Worm (Caenorhabditis elegans) whole organism, L3 larva: ENCODE measurements around the gene msp-57.
"Not testable (repeated sequence)": the region's sequence is repeated elsewhere in the genome, so short reads cannot be mapped to it uniquely, and the experiment has no call there.

Experiments used
- ama-1 ChIP-seq: fragments of 150-350 bp; optimal IDR thresholded peaks from 2 replicates; lab custom pipeline; 2018
- ceh-82 ChIP-seq: fragments of 150-350 bp; optimal IDR thresholded peaks from 2 replicates; lab custom pipeline; 2014; ENCODE audit warnings: missing biosample characterization, missing genetic modification characterization
- ceh-9 ChIP-seq: sonication (generic microtip); optimal IDR thresholded peaks from 2 replicates; lab custom pipeline; 2018; ENCODE audit warnings: missing biosample characterization, missing genetic modification characterization
- egl-5 ChIP-seq: fragments of 150-350 bp; optimal IDR thresholded peaks from 2 replicates; lab custom pipeline; 2017; ENCODE audit warnings: missing biosample characterization, missing genetic modification reagents, missing genetic modification characterization, inconsistent platforms
- elt-1 ChIP-seq: fragments of 150-350 bp; optimal IDR thresholded peaks from 2 replicates; lab custom pipeline; 2014; ENCODE audit warnings: missing biosample characterization, missing genetic modification characterization
- fos-1 ChIP-seq: fragments of 150-350 bp; optimal IDR thresholded peaks from 2 replicates; lab custom pipeline; 2014; ENCODE audit warnings: missing biosample characterization, missing genetic modification characterization
- nhr-237 ChIP-seq: fragments of 150-350 bp; optimal IDR thresholded peaks from 2 replicates; lab custom pipeline; 2014; ENCODE audit warnings: missing biosample characterization, missing genetic modification characterization
- nhr-76 ChIP-seq: fragments of 150-350 bp; sonication (generic microtip); optimal IDR thresholded peaks from 5 replicates; lab custom pipeline; 2014; ENCODE audit warnings: missing biosample characterization, missing genetic modification characterization
- nhr-77 ChIP-seq: fragments of 150-350 bp; optimal IDR thresholded peaks from 2 replicates; lab custom pipeline; 2014; ENCODE audit warnings: missing biosample characterization, missing genetic modification characterization
- skn-1 ChIP-seq: fragments of 150-350 bp; optimal IDR thresholded peaks from 2 replicates; lab custom pipeline; 2014; ENCODE audit warnings: missing biosample characterization, missing genetic modification characterization
- unc-39 ChIP-seq: sonication (generic microtip); optimal IDR thresholded peaks from 4 replicates; lab custom pipeline; 2017; ENCODE audit warnings: missing biosample characterization, missing genetic modification characterization
- unc-62 ChIP-seq: fragments of 150-350 bp; sonication (generic microtip); optimal IDR thresholded peaks from 4 replicates; lab custom pipeline; 2014; ENCODE audit warnings: missing biosample characterization, missing genetic modification reagents, missing genetic modification characterization
- ztf-11 ChIP-seq: fragments of 150-350 bp; optimal IDR thresholded peaks from 2 replicates; lab custom pipeline; 2014; ENCODE audit warnings: missing biosample characterization, missing genetic modification characterization

DNA sequence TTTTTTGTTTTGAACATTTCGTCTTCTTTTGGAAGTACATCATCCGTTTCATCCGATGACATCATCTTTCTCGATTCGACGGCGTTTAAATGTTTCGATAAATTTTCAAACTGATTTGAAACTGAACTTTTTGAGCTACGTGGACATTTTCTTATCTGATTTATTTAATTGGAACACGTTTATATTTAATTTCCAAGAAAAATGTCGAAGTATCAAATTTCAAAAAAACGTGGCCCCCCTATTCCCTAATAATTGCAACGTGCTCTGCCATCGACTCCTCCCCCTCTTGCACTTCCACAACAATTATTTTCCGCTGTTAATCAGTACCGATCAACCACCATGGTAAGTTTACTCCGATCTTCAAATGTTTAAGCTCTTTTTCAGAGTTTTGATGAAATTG, 6.2 kb downstream of the msp-57 start, which contains the start of the genes R13H9.6 and rmd-6:
- TF ChIP-seq nhr-237 (tag; lab: Kevin White, UChicago); fos-1 (tag; lab: Kevin White, UChicago); unc-39 (tag; lab: Kevin White, UChicago); elt-1 (tag; lab: Kevin White, UChicago); nhr-76; unc-62 (GFP tag; lab: Kevin White, UChicago); ceh-82 (tag; lab: Kevin White, UChicago); ama-1; ceh-9; skn-1; nhr-77 (tag; lab: Kevin White, UChicago); ztf-11 (tag; lab: Kevin White, UChicago); egl-5 (tag; lab: Kevin White, UChicago): not testable (repeated sequence)
